4 fruit fly cellular contexts compared by ENCODE assay signal in genomic region chr2L:7507447-7507846, dm6.
A peak's percentile ranks its signal among the peaks of the same experiment; 100 is the strongest.
TF ChIP-seq lines count a peak whose summit lies in the region.

No protein-coding gene starts in this region.

- TF ChIP-seq CTCF in whole organism, embryonic (GFP tag; optimal IDR thresholded peaks at IDR 0.05; lab: Kevin White, UChicago), result no peak

TF ChIP-seq in whole organism, adult, 20 proteins besides CTCF, POLR2A, EP300 and RAD21:
- TF ChIP-seq CG5204 (GFP tag; optimal IDR thresholded peaks at IDR 0.05; lab: Kevin White, UChicago) (no peak), tj (GFP tag; optimal IDR thresholded peaks at IDR 0.05; lab: Kevin White, UChicago) (peak; percentile 22), CG1620 (GFP tag; optimal IDR thresholded peaks at IDR 0.05; lab: Kevin White, UChicago) (no peak)
TF ChIP-seq in whole organism, adult: peak in this region for 1.

TF ChIP-seq in whole organism, embryonic, 481 proteins besides CTCF, POLR2A, EP300 and RAD21:
- TF ChIP-seq kni (GFP tag; optimal IDR thresholded peaks at IDR 0.05; lab: Kevin White, UChicago) (no peak), CG3281 (GFP tag; optimal IDR thresholded peaks at IDR 0.05; lab: Kevin White, UChicago) (no peak), sens (GFP tag; lab: Kevin White, UChicago) (no peak), CG9609 (GFP tag; optimal IDR thresholded peaks at IDR 0.05; lab: Kevin White, UChicago) (no peak), Dfd (GFP tag; optimal IDR thresholded peaks at IDR 0.05; lab: Kevin White, UChicago) (no peak), CG7372 (GFP tag; IDR thresholded peaks at IDR 0.05; lab: Robert Waterston, UW) (no peak), CG6654 (GFP tag; optimal IDR thresholded peaks at IDR 0.05; lab: Kevin White, UChicago) (peak; percentile 91), Dref (GFP tag; IDR thresholded peaks at IDR 0.05; lab: Robert Waterston, UW) (no peak), Med (GFP tag; lab: Kevin White, UChicago) (peak; percentile 27), CG10274 (GFP tag; optimal IDR thresholded peaks at IDR 0.05; lab: Kevin White, UChicago) (no peak), CG13424 (tag; optimal IDR thresholded peaks at IDR 0.05; lab: Kevin White, UChicago) (no peak), org-1 (GFP tag; optimal IDR thresholded peaks at IDR 0.05; lab: Kevin White, UChicago) (no peak), vfl (GFP tag; optimal IDR thresholded peaks at IDR 0.05; lab: Kevin White, UChicago) (no peak), CG2199 (GFP tag; IDR thresholded peaks at IDR 0.05; lab: Robert Waterston, UW) (peak; percentile 90; the same call in 1 of the 3 replicates), CG2678 (tag; optimal IDR thresholded peaks at IDR 0.05; lab: Kevin White, UChicago) (no peak), crol (GFP tag; IDR thresholded peaks at IDR 0.05; lab: Robert Waterston, UW) (peak; percentile 33; the same call in 1 of the 2 replicates), CG11247 (GFP tag; IDR thresholded peaks at IDR 0.05; lab: Robert Waterston, UW) (no peak), sna (GFP tag; IDR thresholded peaks at IDR 0.05; lab: Robert Waterston, UW; ENCODE audit: partially characterized antibody) (no peak), CG7357 (GFP tag; IDR thresholded peaks at IDR 0.05; lab: Robert Waterston, UW) (no peak), ci (GFP tag; IDR thresholded peaks at IDR 0.05; lab: Robert Waterston, UW) (no peak), lmd (GFP tag; IDR thresholded peaks at IDR 0.05; lab: Robert Waterston, UW) (no peak), CG17612 (GFP tag; IDR thresholded peaks at IDR 0.05; lab: Robert Waterston, UW) (no peak), Dad (GFP tag; optimal IDR thresholded peaks at IDR 0.05; lab: Kevin White, UChicago) (no peak), Hmr (GFP tag; optimal IDR thresholded peaks at IDR 0.05; lab: Kevin White, UChicago) (no peak), odd (GFP tag; optimal IDR thresholded peaks at IDR 0.05; lab: Kevin White, UChicago) (no peak), dm (GFP tag; optimal IDR thresholded peaks at IDR 0.05; lab: Kevin White, UChicago) (no peak), CG8388 (GFP tag; optimal IDR thresholded peaks at IDR 0.05; lab: Kevin White, UChicago) (no peak), Dbx (GFP tag; IDR thresholded peaks at IDR 0.05; lab: Robert Waterston, UW) (no peak)

TF ChIP-seq in whole organism, prepupa, 60 proteins besides CTCF, POLR2A, EP300 and RAD21:
- TF ChIP-seq net (GFP tag; optimal IDR thresholded peaks at IDR 0.05; lab: Kevin White, UChicago) (peak; percentile 37), esn (GFP tag; optimal IDR thresholded peaks at IDR 0.05; lab: Kevin White, UChicago) (no peak)

TF ChIP-seq in whole organism, wandering third instar larva, 38 proteins besides CTCF, POLR2A, EP300 and RAD21:
- TF ChIP-seq Mio (GFP tag; optimal IDR thresholded peaks at IDR 0.05; lab: Kevin White, UChicago), result no peak
- no peak for TF ChIP-seq h (GFP tag; optimal IDR thresholded peaks at IDR 0.05; lab: Kevin White, UChicago)
- peak; percentile 9 for TF ChIP-seq Myc (optimal IDR thresholded peaks at IDR 0.05; lab: Kevin White, UChicago)
